Worm (Caenorhabditis elegans) whole organism, L4/young adult: Measurements from ENCODE around the gene dct-1.

Source experiments
- W03F9.2 ChIP-seq: fragments of 150-350 bp; optimal IDR thresholded peaks from 2 replicates; lab custom pipeline; 2014; ENCODE audit warnings: missing biosample characterization, missing genetic modification characterization
- dao-5 ChIP-seq: sonication (generic microtip); optimal IDR thresholded peaks from 2 replicates; lab custom pipeline; 2016; ENCODE audit warnings: missing genotype, missing genetic modification characterization, moderate library complexity, missing compliant biosample characterization
- him-1 ChIP-seq: sonication (generic microtip); optimal IDR thresholded peaks from 2 replicates; lab custom pipeline; 2016; ENCODE audit warnings: missing genotype, missing genetic modification reagents, missing genetic modification characterization, missing compliant biosample characterization

Gene dct-1

DNA sequence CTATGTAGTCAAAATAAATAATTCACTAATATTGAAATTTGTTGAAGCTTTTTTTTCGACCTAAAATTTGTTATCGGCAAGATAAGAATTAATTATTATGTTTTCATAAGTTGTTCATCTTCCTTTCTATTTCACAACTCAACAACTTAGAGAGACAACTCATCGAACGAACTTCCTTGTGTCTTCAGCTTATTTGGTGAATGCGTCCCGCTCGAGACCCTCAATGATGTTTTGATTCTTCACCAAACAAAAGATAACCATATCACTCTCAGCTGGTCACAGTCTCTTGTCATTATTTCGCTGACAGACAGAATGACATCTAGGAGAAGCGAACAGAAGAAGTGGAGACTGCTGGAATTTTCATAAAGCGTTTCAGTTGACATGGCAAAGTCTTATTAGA lies 30.6 kb downstream of the dct-1 start:
- TF ChIP-seq him-1 (tag; lab: Kevin White, UChicago) (no peak), dao-5 (tag; lab: Kevin White, UChicago) (no peak), W03F9.2 (tag; lab: Kevin White, UChicago) (no peak)

DNA sequence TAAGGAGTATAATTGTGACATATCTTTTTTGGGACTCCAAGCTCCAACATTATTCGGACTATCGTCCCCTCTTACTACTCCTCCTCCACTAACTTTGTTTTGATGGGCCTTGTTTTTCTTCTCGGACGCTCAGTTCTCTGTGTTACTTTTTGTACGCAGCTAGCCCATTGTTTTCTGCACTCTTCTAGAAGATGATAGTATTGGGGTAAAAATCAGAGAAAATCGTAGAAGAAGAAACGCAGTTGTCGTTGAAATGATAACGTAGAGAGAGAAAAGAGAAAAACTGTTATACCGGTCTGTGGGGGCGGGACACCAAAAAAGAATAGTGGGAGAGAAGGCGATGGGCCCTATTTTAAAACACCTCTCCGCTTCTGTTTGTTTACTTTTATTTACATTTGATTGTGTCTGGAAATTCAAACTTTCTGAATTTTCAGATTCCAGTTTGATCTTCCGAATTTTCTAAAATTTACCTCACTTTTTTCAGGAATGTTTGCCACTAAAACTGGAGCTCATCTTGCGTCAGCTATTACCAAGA lies 31.4 kb downstream of the dct-1 start, which contains the start of gene F45E1.4:
F45E1.4 (plus strand) TSS at position 485 of the 535 bp plus-strand sequence.
- TF ChIP-seq W03F9.2 (tag; lab: Kevin White, UChicago), result no peak
- no peak for TF ChIP-seq him-1 (tag; lab: Kevin White, UChicago)
- TF ChIP-seq dao-5 (tag; lab: Kevin White, UChicago), result no peak

DNA sequence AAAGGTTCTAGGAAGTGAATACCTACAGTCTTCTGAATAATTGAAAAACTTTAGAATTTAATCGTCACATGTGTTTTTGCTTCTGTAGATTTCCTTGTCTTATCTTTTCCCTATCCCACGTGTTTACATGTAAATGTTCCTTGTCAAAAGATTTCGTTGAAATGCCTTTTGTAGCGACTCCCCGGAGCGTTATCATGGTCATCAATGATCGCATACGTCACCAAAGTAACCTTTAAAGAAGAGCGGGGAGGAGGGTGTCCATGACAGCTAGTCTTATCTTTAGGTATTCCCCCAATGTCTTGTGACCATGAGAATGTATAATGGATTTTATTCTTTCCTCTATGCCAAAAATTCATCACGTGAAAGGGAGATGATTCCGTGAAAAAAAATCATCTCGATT lies 32.7 kb downstream of the dct-1 start:
- TF ChIP-seq him-1 (tag; lab: Kevin White, UChicago), result no peak
- TF ChIP-seq dao-5 (tag; lab: Kevin White, UChicago), result no peak
- TF ChIP-seq W03F9.2 (tag; lab: Kevin White, UChicago), result no peak

DNA sequence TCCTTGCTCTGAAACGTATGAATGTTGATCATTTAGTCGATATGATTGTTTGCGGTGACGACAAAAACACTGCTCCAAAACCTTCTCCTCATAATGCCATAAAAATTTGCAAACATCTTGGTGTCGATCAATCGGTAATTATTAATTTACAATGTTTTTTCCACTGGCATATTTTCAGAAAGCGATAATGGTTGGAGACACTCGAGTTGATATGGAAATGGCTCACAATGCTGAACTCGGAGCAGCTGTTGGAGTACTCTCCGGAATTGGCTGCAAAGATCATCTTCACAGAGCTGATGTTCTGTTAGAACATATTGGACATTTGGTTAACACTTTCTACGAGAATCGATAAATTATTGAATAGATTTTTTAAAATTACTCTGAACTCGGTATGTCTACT lies 34.3 kb downstream of the dct-1 start:
- TF ChIP-seq W03F9.2 (tag; lab: Kevin White, UChicago) (no peak), dao-5 (tag; lab: Kevin White, UChicago) (no peak), him-1 (tag; lab: Kevin White, UChicago) (no peak)

DNA sequence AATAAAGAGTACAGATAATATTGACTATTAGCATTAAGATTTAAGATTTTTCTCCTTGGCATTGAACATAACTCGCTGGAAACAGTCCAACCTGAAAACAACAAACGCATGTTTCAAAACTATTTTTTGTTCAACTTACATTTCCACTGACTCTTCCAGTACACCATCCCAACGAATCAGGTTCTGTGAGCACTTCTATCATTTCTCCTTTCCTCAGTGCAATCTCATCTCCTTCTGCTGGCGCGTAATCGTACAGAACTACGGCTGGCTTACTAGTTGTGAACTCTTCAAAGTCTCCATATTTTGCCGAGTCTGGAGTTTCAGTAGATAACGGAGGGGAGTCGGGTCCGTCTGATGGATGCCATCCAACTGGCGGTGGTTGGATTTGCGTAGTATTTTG lies 35.0 kb downstream of the dct-1 start:
- no peak for TF ChIP-seq him-1 (tag; lab: Kevin White, UChicago)
- TF ChIP-seq W03F9.2 (tag; lab: Kevin White, UChicago), result no peak
- no peak for TF ChIP-seq dao-5 (tag; lab: Kevin White, UChicago)

DNA sequence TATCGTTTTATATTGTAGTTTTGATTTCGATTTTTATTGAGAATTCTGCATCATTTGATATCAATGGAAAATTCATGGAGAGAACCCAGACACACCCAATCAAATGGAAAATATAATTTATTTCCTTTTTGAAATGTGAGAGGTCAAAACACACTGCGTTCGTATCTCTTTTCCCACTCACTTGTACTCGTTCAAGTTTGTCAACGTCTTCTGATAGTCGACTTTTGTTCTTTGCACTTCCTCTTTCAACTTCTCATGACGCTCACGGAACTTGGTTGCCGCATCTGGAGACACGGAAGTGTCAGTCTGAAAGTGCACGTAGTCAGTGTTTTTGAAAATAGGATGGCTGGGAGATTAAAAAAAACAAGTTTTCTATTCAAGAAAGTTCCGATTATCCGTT lies 36.1 kb downstream of the dct-1 start:
- TF ChIP-seq W03F9.2 (tag; lab: Kevin White, UChicago), result no peak
- no peak for TF ChIP-seq him-1 (tag; lab: Kevin White, UChicago)
- no peak for TF ChIP-seq dao-5 (tag; lab: Kevin White, UChicago)

DNA sequence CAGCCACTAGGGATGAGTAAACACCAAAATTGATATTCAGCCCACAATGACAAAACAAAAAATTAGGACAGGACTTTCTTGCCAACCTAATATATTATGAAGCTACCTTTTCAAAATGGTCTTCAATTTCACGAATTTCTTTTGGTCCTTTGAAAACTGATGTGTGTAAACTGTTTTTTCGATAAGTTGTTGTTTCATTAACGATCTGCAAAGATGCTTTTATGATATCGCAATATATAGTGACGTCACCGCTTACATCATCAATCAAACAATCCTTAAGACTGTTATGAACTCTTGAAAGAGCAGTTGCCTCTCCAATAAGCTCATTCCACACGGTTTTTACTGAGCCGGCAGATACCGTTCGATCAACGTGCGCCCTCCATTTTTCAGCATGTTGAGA lies 37.9 kb downstream of the dct-1 start:
- TF ChIP-seq W03F9.2 (tag; lab: Kevin White, UChicago), result no peak
- TF ChIP-seq dao-5 (tag; lab: Kevin White, UChicago), result no peak
- no peak for TF ChIP-seq him-1 (tag; lab: Kevin White, UChicago)

DNA sequence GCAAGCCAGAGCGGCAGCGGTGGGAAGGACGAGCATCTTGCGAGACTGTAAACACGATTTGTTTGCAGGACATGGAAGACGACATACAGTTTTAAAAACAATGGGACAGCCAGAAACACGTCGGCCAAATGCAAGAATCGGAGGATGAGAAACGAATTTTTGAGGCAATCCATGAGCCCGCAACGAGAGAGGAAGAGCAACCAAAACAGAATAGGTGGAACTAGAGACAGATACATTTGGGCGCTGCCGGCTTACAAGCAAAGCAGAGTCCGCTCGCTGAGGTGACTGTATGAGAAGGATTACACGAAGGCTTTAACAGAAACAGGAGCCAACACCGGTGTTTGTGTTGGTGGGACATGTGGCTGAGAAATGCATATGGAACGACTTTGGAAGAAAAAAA lies 40.3 kb downstream of the dct-1 start:
- TF ChIP-seq him-1 (tag; lab: Kevin White, UChicago) (no peak), W03F9.2 (tag; lab: Kevin White, UChicago) (no peak), dao-5 (tag; lab: Kevin White, UChicago) (no peak)

DNA sequence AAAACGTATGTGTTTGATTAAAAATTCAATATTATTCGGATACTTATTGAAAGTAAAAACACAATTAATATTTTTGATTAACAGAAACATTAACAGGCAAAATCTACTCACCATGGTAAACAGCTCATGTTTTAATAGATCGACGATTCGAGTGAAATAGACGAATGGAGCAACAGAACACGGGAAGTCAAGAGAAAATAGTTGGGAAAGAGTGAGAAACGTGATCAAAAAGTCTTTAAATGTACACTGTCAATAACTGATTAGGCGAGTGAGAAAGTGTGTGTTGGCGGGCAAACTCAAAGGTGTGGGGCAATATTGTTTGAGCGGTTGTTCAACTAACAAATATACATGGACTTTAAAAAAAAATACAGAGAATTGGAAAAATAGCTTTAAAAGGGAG lies 43.8 kb downstream of the dct-1 start, which contains the start of gene sdpn-1:
sdpn-1 (minus strand) TSS at position 262 of the 400 bp plus-strand sequence.
- TF ChIP-seq him-1 (tag; lab: Kevin White, UChicago), result no peak
- TF ChIP-seq dao-5 (tag; lab: Kevin White, UChicago), result no peak
- no peak for TF ChIP-seq W03F9.2 (tag; lab: Kevin White, UChicago)

DNA sequence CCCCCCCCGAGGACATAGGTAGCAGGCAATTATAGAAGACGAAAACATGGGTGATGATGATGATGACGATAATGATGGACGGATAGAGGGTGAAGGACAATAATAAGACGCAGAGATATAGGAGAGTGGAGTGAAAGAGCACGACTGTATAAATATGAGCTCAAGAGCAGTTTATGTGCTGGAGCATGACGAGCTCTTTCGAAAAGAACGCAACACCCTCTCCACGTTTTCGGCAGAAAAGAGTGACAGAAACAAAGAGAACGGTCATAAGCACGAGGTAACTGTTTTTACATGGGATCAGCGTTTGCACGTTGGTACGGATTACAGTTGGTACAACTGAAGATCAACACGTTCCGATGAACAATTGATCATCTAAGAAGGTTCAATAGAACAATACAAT lies 44.8 kb downstream of the dct-1 start:
- TF ChIP-seq dao-5 (tag; lab: Kevin White, UChicago), result no peak

DNA sequence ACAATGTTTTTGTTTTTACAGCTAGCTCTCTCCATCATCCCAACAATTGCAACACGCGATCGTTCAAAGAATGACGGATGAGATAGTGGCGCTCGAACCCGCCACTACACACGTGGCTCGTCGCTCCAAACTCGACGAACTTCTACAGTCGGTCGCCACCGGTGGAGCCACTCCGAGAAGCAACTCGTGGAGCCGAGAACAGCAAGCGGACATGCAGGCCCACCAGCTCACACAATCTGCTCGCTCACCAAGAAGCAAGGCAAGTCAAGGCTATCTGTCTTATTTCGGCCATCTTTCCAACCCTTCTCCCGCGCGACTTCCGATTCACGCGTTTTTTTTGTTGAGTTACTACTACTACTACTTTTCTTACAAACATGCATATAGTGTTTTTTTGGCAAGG lies 49.5 kb downstream of the dct-1 start, which contains the start of the genes F45E1.1 and F45E1.2:
F45E1.1 (plus strand) TSS at position 20 of the 400 bp plus-strand sequence.
F45E1.2 (plus strand) TSS at position 71 of the 400 bp plus-strand sequence.
- TF ChIP-seq him-1 (tag; lab: Kevin White, UChicago) (no peak), dao-5 (tag; lab: Kevin White, UChicago) (no peak), W03F9.2 (tag; lab: Kevin White, UChicago) (no peak)

DNA sequence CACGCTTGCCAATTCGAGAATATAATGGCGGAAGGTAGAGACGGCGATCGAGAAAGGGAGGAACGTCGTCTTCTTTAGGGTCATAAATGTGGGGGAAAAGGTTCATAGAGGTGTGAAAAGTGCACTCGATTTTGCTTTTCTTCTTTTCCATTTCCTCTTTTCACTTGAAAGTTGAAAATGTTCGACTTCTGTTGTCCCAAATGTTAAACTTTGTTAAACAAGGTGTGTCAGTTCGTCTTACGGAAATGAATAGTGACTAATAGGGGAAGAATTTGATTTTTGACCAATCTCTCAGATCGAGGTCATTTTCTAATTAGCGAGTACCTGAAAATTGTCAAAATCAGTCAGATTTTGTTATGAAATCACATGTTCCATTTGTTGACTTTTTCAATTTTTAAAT lies 50.7 kb downstream of the dct-1 start:
- TF ChIP-seq him-1 (tag; lab: Kevin White, UChicago) (no peak), W03F9.2 (tag; lab: Kevin White, UChicago) (no peak), dao-5 (tag; lab: Kevin White, UChicago) (no peak)
